Fruit fly (Drosophila melanogaster) whole organism, embryonic: ENCODE results near the gene CG34293.
A peak's percentile ranks its signal among the peaks of the same experiment; 100 is the strongest.

Experiments
- Ada2b ChIP-seq: fragments of 200-800 bp; sonication (Bioruptor generic); IDR thresholded peaks from 2 replicates; pipeline ENCODE4 v1.3.6; 2022; ENCODE audit warnings: missing biosample characterization, missing genetic modification characterization
- Blimp-1 ChIP-seq: fragments of 200-800 bp; sonication (Bioruptor generic); optimal IDR thresholded peaks from 3 replicates; lab custom pipeline; 2018; ENCODE audit warnings: missing biosample characterization, missing genetic modification characterization, mild to moderate bottlenecking, moderate library complexity, missing genetic modification reagents
- CG12104 ChIP-seq: fragments of 200-800 bp; sonication (Bioruptor generic); optimal IDR thresholded peaks from 3 replicates; lab custom pipeline; 2016; ENCODE audit warnings: missing biosample characterization, missing genetic modification characterization
- CG14860 ChIP-seq: fragments of 200-800 bp; sonication (Bioruptor generic); IDR thresholded peaks from 3 replicates; pipeline ENCODE4 v1.3.6; 2022; ENCODE audit warnings: missing biosample characterization, missing genetic modification characterization; ENCODE audit not compliant: partially characterized antibody
- CG1529 ChIP-seq: fragments of 200-800 bp; sonication (Bioruptor generic); optimal IDR thresholded peaks from 3 replicates; lab custom pipeline; 2018; ENCODE audit warnings: missing biosample characterization, missing genetic modification characterization
- CG16813 ChIP-seq: fragments of 200-800 bp; sonication (Bioruptor generic); IDR thresholded peaks from 3 replicates; pipeline ENCODE4 v1.3.6; 2022; ENCODE audit warnings: missing biosample characterization, missing genetic modification characterization; ENCODE audit not compliant: partially characterized antibody
- CG17186 ChIP-seq: fragments of 200-800 bp; sonication (Bioruptor generic); optimal IDR thresholded peaks from 3 replicates; lab custom pipeline; 2017; ENCODE audit warnings: missing biosample characterization, missing genetic modification reagents, missing genetic modification characterization
- CG17328 ChIP-seq: fragments of 200-800 bp; sonication (Bioruptor generic); IDR thresholded peaks from 2 replicates; pipeline ENCODE4 v1.3.6; 2022; ENCODE audit warnings: missing biosample characterization, missing genetic modification characterization
- CG18262 ChIP-seq: fragments of 200-800 bp; optimal IDR thresholded peaks from 3 replicates; lab custom pipeline; 2019; ENCODE audit warnings: missing biosample characterization, mild to moderate bottlenecking, missing genetic modification characterization, moderate library complexity
- CG2120 ChIP-seq: fragments of 200-800 bp; sonication (Bioruptor generic); optimal IDR thresholded peaks from 3 replicates; lab custom pipeline; 2016; ENCODE audit warnings: missing biosample characterization, missing genetic modification characterization
- CG2712 ChIP-seq: fragments of 200-800 bp; optimal IDR thresholded peaks from 3 replicates; lab custom pipeline; 2019; ENCODE audit warnings: missing biosample characterization, mild to moderate bottlenecking, missing genetic modification characterization, moderate library complexity
- CG3065 ChIP-seq: fragments of 200-800 bp; sonication (Bioruptor generic); optimal IDR thresholded peaks from 2 replicates; lab custom pipeline; 2016; ENCODE audit warnings: missing biosample characterization, missing genetic modification characterization
- CG33213 ChIP-seq: fragments of 200-800 bp; sonication (Bioruptor generic); optimal IDR thresholded peaks from 3 replicates; lab custom pipeline; 2016; ENCODE audit warnings: missing biosample characterization, missing genetic modification characterization
- CG33557 ChIP-seq: fragments of 200-800 bp; sonication (Bioruptor generic); optimal IDR thresholded peaks from 2 replicates; lab custom pipeline; 2019; ENCODE audit warnings: missing biosample characterization, mild to moderate bottlenecking, missing genetic modification characterization, moderate library complexity
- CG43689 ChIP-seq: fragments of 200-800 bp; sonication (Bioruptor generic); IDR thresholded peaks from 2 replicates; pipeline ENCODE4 v1.3.6; 2022; ENCODE audit warnings: missing biosample characterization, missing genetic modification characterization
- E2f1 ChIP-seq: fragments of 200-800 bp; sonication (Bioruptor generic); IDR thresholded peaks from 2 replicates; pipeline ENCODE4 v1.3.6; 2022; ENCODE audit warnings: missing biosample characterization, missing genetic modification characterization
- E2f2 ChIP-seq: fragments of 200-800 bp; sonication (Bioruptor generic); IDR thresholded peaks from 2 replicates; pipeline ENCODE4 v1.3.6; 2022; ENCODE audit warnings: missing biosample characterization, missing genetic modification characterization
- Elba2 ChIP-seq: fragments of 200-800 bp; sonication (Bioruptor generic); optimal IDR thresholded peaks from 3 replicates; lab custom pipeline; 2016; ENCODE audit warnings: missing biosample characterization, missing genetic modification characterization
- Hand ChIP-seq: fragments of 200-800 bp; sonication (Bioruptor generic); optimal IDR thresholded peaks from 2 replicates; lab custom pipeline; 2017; ENCODE audit warnings: mild to moderate bottlenecking, missing biosample characterization, missing genetic modification reagents, missing genetic modification characterization
- Hr51 ChIP-seq, 2 experiments: fragments of 200-800 bp; sonication (Bioruptor generic); optimal IDR thresholded peaks; 2 replicates in 1 of 2; 3 replicates in 1 of 2; lab custom pipeline; 2016 to 2018; ENCODE audit warnings: missing biosample characterization in 2 of 2, missing genetic modification characterization in 2 of 2, mild to moderate bottlenecking in 1 of 2, moderate library complexity in 1 of 2
- Hsf ChIP-seq: fragments of 200-800 bp; sonication (Bioruptor generic); optimal IDR thresholded peaks from 3 replicates; lab custom pipeline; 2016; ENCODE audit warnings: missing biosample characterization, missing genetic modification characterization
- Jarid2 ChIP-seq: fragments of 200-800 bp; sonication (Bioruptor generic); optimal IDR thresholded peaks from 3 replicates; lab custom pipeline; 2017; ENCODE audit warnings: mild to moderate bottlenecking, missing biosample characterization, missing genetic modification reagents, missing genetic modification characterization
- Lpt ChIP-seq: fragments of >200 bp; optimal IDR thresholded peaks from 2 replicates; lab custom pipeline; 2018; ENCODE audit warnings: missing biosample characterization, missing genetic modification characterization
- NC2β ChIP-seq: fragments of 200-800 bp; sonication (Bioruptor generic); optimal IDR thresholded peaks from 2 replicates; lab custom pipeline; 2016; ENCODE audit warnings: missing biosample characterization, missing genetic modification characterization
- Pdp1 ChIP-seq, 2 experiments: fragments of 200-800 bp; sonication (Bioruptor generic); optimal IDR thresholded peaks; 3 replicates each; lab custom pipeline; 2016; ENCODE audit warnings: missing biosample characterization in 2 of 2, missing genetic modification characterization in 2 of 2, mild to moderate bottlenecking in 1 of 2, moderate library complexity in 1 of 2
- Sox100B ChIP-seq: fragments of 200-800 bp; sonication (Bioruptor generic); optimal IDR thresholded peaks from 3 replicates; lab custom pipeline; 2018; ENCODE audit warnings: missing biosample characterization, mild to moderate bottlenecking, missing genetic modification characterization
- Sry-δ ChIP-seq: fragments of 200-800 bp; sonication (Bioruptor generic); optimal IDR thresholded peaks from 2 replicates; lab custom pipeline; 2016; ENCODE audit warnings: missing biosample characterization, missing genetic modification characterization
- ase ChIP-seq: fragments of 200-800 bp; sonication (Bioruptor generic); IDR thresholded peaks from 3 replicates; pipeline ENCODE4 v1.3.6; 2022; ENCODE audit warnings: missing biosample characterization, missing genetic modification characterization
- bab2 ChIP-seq: fragments of 200-800 bp; sonication (Bioruptor generic); optimal IDR thresholded peaks from 2 replicates; lab custom pipeline; 2016; ENCODE audit warnings: missing biosample characterization, missing genetic modification characterization
- bbx ChIP-seq: fragments of 200-800 bp; sonication (Bioruptor generic); IDR thresholded peaks from 2 replicates; pipeline ENCODE4 v1.3.6; 2022; ENCODE audit warnings: missing biosample characterization, missing genetic modification characterization; ENCODE audit not compliant: partially characterized antibody
- bowl ChIP-seq: fragments of 200-800 bp; sonication (Bioruptor generic); IDR thresholded peaks from 2 replicates; pipeline ENCODE4 v1.3.6; 2022; ENCODE audit warnings: missing biosample characterization, missing genetic modification characterization
- chinmo ChIP-seq: fragments of 200-800 bp; sonication (Bioruptor generic); IDR thresholded peaks from 4 replicates; pipeline ENCODE4 v1.3.6; 2022; ENCODE audit warnings: missing biosample characterization, missing genetic modification characterization; ENCODE audit not compliant: partially characterized antibody
- dpn ChIP-seq, 2 experiments: fragments of 200-800 bp; sonication (Bioruptor generic); optimal IDR thresholded peaks; 3 replicates each; lab custom pipeline; 2016; ENCODE audit warnings: missing biosample characterization in 2 of 2, missing genetic modification characterization in 2 of 2
- ems ChIP-seq: fragments of 200-800 bp; sonication (Bioruptor generic); optimal IDR thresholded peaks from 3 replicates; lab custom pipeline; 2016; ENCODE audit warnings: missing biosample characterization, missing genetic modification characterization
- eve ChIP-seq, 2 experiments: fragments of >200 bp; optimal IDR thresholded peaks; 2 replicates each; lab custom pipeline; 2017; ENCODE audit warnings: missing biosample characterization in 2 of 2, missing genetic modification characterization in 2 of 2
- gem ChIP-seq: fragments of 200-800 bp; sonication (Bioruptor generic); optimal IDR thresholded peaks from 2 replicates; lab custom pipeline; 2019; ENCODE audit warnings: missing biosample characterization, mild to moderate bottlenecking, missing genetic modification characterization, moderate library complexity
- gfzf ChIP-seq: fragments of 200-800 bp; sonication (Bioruptor generic); optimal IDR thresholded peaks from 2 replicates; lab custom pipeline; 2016; ENCODE audit warnings: missing biosample characterization, mild to moderate bottlenecking, missing genetic modification characterization, moderate library complexity
- gro ChIP-seq: fragments of 200-800 bp; sonication (Bioruptor generic); optimal IDR thresholded peaks from 2 replicates; lab custom pipeline; 2016; ENCODE audit warnings: missing biosample characterization, missing genetic modification characterization
- lilli ChIP-seq: fragments of 200-800 bp; sonication (Bioruptor generic); optimal IDR thresholded peaks from 3 replicates; lab custom pipeline; 2016; ENCODE audit warnings: missing biosample characterization, missing genetic modification characterization
- phol ChIP-seq: fragments of 200-800 bp; sonication (Bioruptor generic); optimal IDR thresholded peaks from 3 replicates; lab custom pipeline; 2018; ENCODE audit warnings: missing biosample characterization, mild to moderate bottlenecking, missing genetic modification characterization, moderate library complexity
- pita ChIP-seq: fragments of 200-800 bp; sonication (Bioruptor generic); optimal IDR thresholded peaks from 2 replicates; lab custom pipeline; 2017; ENCODE audit warnings: missing biosample characterization, mild to moderate bottlenecking, missing genetic modification characterization
- ranshi ChIP-seq: fragments of 200-800 bp; sonication (Bioruptor generic); IDR thresholded peaks from 2 replicates; pipeline ENCODE4 v1.3.6; 2022; ENCODE audit warnings: missing biosample characterization, missing genetic modification characterization
- repo ChIP-seq: fragments of 200-800 bp; sonication (Bioruptor generic); optimal IDR thresholded peaks from 2 replicates; lab custom pipeline; 2016; ENCODE audit warnings: missing biosample characterization, missing genetic modification characterization
- stwl ChIP-seq: fragments of 200-800 bp; sonication (Bioruptor generic); optimal IDR thresholded peaks from 3 replicates; lab custom pipeline; 2018; ENCODE audit warnings: missing biosample characterization, mild to moderate bottlenecking, missing genetic modification characterization, moderate library complexity
- tx ChIP-seq: fragments of 200-800 bp; sonication (Bioruptor generic); optimal IDR thresholded peaks from 2 replicates; lab custom pipeline; 2016; ENCODE audit warnings: missing biosample characterization, missing genetic modification characterization
- vvl ChIP-seq: fragments of 200-800 bp; sonication (Bioruptor generic); IDR thresholded peaks from 2 replicates; pipeline ENCODE4 v1.3.6; 2022; ENCODE audit warnings: missing biosample characterization, missing genetic modification characterization
- zf30C ChIP-seq: fragments of 200-800 bp; sonication (Bioruptor generic); optimal IDR thresholded peaks from 3 replicates; lab custom pipeline; 2018; ENCODE audit warnings: missing biosample characterization, mild to moderate bottlenecking, missing genetic modification characterization
- zfh2 ChIP-seq: fragments of 200-800 bp; sonication (Bioruptor generic); optimal IDR thresholded peaks from 2 replicates; lab custom pipeline; 2016; ENCODE audit warnings: missing biosample characterization, missing genetic modification characterization

Gene CG34293

DNA sequence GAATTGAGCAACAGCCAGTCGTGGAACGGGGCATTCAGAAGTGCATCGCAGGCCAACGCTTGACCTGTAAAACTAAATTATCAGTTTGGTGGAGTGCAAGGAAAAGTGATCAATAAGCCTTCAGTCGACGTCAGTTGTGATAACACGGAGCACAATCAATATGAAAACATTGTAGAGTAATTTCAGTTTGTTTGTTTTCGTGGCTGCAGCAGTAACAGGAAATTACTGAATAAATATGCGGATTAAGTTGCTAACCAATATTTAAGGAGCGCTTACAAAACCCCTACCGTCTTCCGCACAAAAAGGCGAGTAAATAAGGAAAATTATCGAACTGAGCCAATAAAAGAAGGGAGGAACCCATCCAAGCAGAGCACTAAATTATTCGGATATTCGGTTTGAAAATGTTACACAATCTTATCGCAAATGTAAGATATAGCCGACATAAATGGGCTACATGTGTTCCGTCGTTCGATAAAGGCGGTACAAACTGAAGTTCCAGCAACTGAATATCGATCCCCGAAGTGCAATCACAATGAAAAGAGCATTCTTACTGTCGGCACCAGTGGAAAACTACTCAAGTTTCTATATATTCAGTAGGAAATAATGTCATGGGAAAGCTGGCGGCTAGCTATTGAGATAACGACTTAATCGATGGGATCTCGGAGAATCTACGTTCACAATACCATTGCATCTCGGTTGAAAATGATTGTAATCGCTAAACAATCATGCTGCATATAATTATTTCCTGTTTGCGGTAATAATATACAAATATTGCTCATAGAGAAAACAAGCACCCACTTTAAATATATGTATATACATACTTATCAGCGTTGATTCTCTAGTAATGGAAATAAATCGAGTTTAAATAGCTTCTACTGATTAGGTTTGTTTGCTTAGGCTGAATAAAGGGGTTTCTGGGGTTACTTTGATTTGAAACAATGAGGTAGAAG lies 29.4 kb downstream of the CG34293 start (continued):
- TF ChIP-seq CG43689 (GFP tag; lab: Robert Waterston, UW) (0 out of 2 replicates have a peak, but pooled peaks have one; percentile 38), repo (GFP tag; lab: Kevin White, UChicago) (peak; percentile 47), gro (GFP tag; lab: Kevin White, UChicago) (no peak), CG3065 (GFP tag; lab: Kevin White, UChicago) (peak; percentile 43), vvl (GFP tag; lab: Robert Waterston, UW) (peak; percentile 43; the same call in 1 of the 2 replicates), CG18262 (peak; percentile 65), dpn (GFP tag; optimal IDR thresholded peaks at IDR 0.05; lab: Kevin White, UChicago) (peak in 1 of 2 experiments; percentile 54), CG1529 (GFP tag; lab: Kevin White, UChicago) (peak; percentile 78), CG16813 (GFP tag; lab: Robert Waterston, UW) (no peak), Sox100B (GFP tag; lab: Kevin White, UChicago) (peak; percentile 71), Hand (GFP tag; lab: Kevin White, UChicago) (no peak), E2f2 (GFP tag; lab: Robert Waterston, UW) (peak; percentile 43; the same call in 1 of the 2 replicates), Sry-δ (GFP tag; lab: Kevin White, UChicago) (peak; percentile 22), bab2 (GFP tag; lab: Kevin White, UChicago) (peak; percentile 70), ase (GFP tag; lab: Robert Waterston, UW) (no peak), gem (tag; lab: Kevin White, UChicago) (peak; percentile 74), NC2β (peak; percentile 86), bowl (no peak), pita (GFP tag; lab: Kevin White, UChicago) (no peak), CG12104 (GFP tag; lab: Kevin White, UChicago) (peak; percentile 41), Pdp1 (GFP tag; optimal IDR thresholded peaks at IDR 0.05; lab: Kevin White, UChicago) (peak; percentile 41 to 85), CG2120 (GFP tag; lab: Kevin White, UChicago) (no peak), CG2712 (tag; lab: Kevin White, UChicago) (peak; percentile 59), Blimp-1 (GFP tag; lab: Kevin White, UChicago) (peak; percentile 62), chinmo (GFP tag; lab: Robert Waterston, UW) (no peak), CG33557 (peak; percentile 80), stwl (tag; lab: Kevin White, UChicago) (peak; percentile 38), CG14860 (GFP tag; lab: Robert Waterston, UW) (no peak), eve (GFP tag; optimal IDR thresholded peaks at IDR 0.05; lab: Kevin White, UChicago) (peak in 1 of 2 experiments; percentile 73), ranshi (GFP tag; lab: Robert Waterston, UW) (peak; percentile 45; the same call in 1 of the 2 replicates), bbx (GFP tag; lab: Robert Waterston, UW) (no peak), gfzf (GFP tag; lab: Kevin White, UChicago) (no peak), Lpt (GFP tag; lab: Kevin White, UChicago) (no peak), zfh2 (GFP tag; lab: Kevin White, UChicago) (no peak), E2f1 (GFP tag; lab: Robert Waterston, UW) (peak; percentile 53; the same call in 1 of the 2 replicates), lilli (GFP tag; lab: Kevin White, UChicago) (peak; percentile 13), phol (tag; lab: Kevin White, UChicago) (peak; percentile 5), Jarid2 (GFP tag; lab: Kevin White, UChicago) (peak; percentile 36), Hsf (GFP tag; lab: Kevin White, UChicago) (peak; percentile 60), Elba2 (no peak), Hr51 (GFP tag; optimal IDR thresholded peaks at IDR 0.05; lab: Kevin White, UChicago) (peak; percentile 34 to 38), CG17328 (GFP tag; lab: Robert Waterston, UW) (peak; percentile 68), CG17186 (GFP tag; lab: Kevin White, UChicago) (peak; percentile 66), tx (GFP tag; lab: Kevin White, UChicago) (no peak), zf30C (GFP tag; lab: Kevin White, UChicago) (no peak), CG33213 (peak; percentile 82), Ada2b (GFP tag; lab: Robert Waterston, UW) (peak; percentile 45; the same call in 1 of the 2 replicates), ems (GFP tag; lab: Kevin White, UChicago) (peak; percentile 32)
